Fruit fly (Drosophila melanogaster): ENCODE measurements around the gene wapl.

dm6 chrX:2165394-2165793, 6.6 kb upstream of the wapl start:
- peak; percentile 80 for TF ChIP-seq fd96Ca (GFP tag; IDR thresholded peaks at IDR 0.05)
- no peak for TF ChIP-seq EcR (GFP tag; optimal IDR thresholded peaks at IDR 0.05)
- TF ChIP-seq Pif1A (GFP tag; optimal IDR thresholded peaks at IDR 0.05): no peak
- TF ChIP-seq gl (tag; optimal IDR thresholded peaks at IDR 0.05): no peak
- TF ChIP-seq Snoo (tag; optimal IDR thresholded peaks at IDR 0.05): no peak
- no peak for TF ChIP-seq rn (GFP tag; IDR thresholded peaks at IDR 0.05)

All from whole organism, pupa.